Worm (Caenorhabditis elegans): Measurements from ENCODE around the gene cnc-7.

The cnc-7 gene

ce11 chrV:20413936-20414335, 20.1 kb downstream of the cnc-7 start:
- TF ChIP-seq efl-1 (optimal IDR thresholded peaks at IDR 0.05) (no peak), efl-1 (GFP tag; optimal IDR thresholded peaks at IDR 0.05 in 1 of 2) (no peak), unc-130 (tag; optimal IDR thresholded peaks at IDR 0.05) (no peak), skn-1 (tag; optimal IDR thresholded peaks at IDR 0.05) (peak; percentile 49), Y116A8C.19 (tag; optimal IDR thresholded peaks at IDR 0.05; ENCODE audit: borderline replicate concordance) (no peak), egl-27 (tag; optimal IDR thresholded peaks at IDR 0.05) (no peak), fos-1 (tag; optimal IDR thresholded peaks at IDR 0.05) (no peak)

- TF ChIP-seq tlp-1 (tag; optimal IDR thresholded peaks at IDR 0.05), result no peak
- TF ChIP-seq lin-35 (GFP tag; optimal IDR thresholded peaks at IDR 0.05), result peak in 1 of 2 experiments; percentile 47
- peak; percentile 47 for TF ChIP-seq xbp-1 (tag; optimal IDR thresholded peaks at IDR 0.05)
- TF ChIP-seq blmp-1 (tag; optimal IDR thresholded peaks at IDR 0.05), result peak; percentile 96
- peak; percentile 77 for TF ChIP-seq lin-14 (GFP tag; optimal IDR thresholded peaks at IDR 0.05)
- TF ChIP-seq dpl-1 (GFP tag; optimal IDR thresholded peaks at IDR 0.05), result peak in 2 of 3 experiments; percentile 0 to 1
- peak; percentile 18 for TF ChIP-seq nhr-71 (tag; optimal IDR thresholded peaks at IDR 0.05)
- no peak for TF ChIP-seq unc-86 (tag; optimal IDR thresholded peaks at IDR 0.05)
- TF ChIP-seq snu-23 (GFP tag; optimal IDR thresholded peaks at IDR 0.05), result peak; percentile 54
- TF ChIP-seq elt-3 (tag; optimal IDR thresholded peaks at IDR 0.05), result peak in 1 of 6 experiments; percentile 35
- peak; percentile 14 for TF ChIP-seq nhr-20 (tag; optimal IDR thresholded peaks at IDR 0.05)
- TF ChIP-seq C34B4.2 (tag; optimal IDR thresholded peaks at IDR 0.05), result no peak
- peak; percentile 40 for TF ChIP-seq mep-1 (tag; optimal IDR thresholded peaks at IDR 0.05)
- TF ChIP-seq ceh-82 (tag; optimal IDR thresholded peaks at IDR 0.05), result peak in 1 of 3 experiments; percentile 10
- TF ChIP-seq nhr-85 (tag), result peak; percentile 88
Observed at ce11 chrV:20415415-20415814, 21.5 kb downstream of the cnc-7 start.

ce11 chrV:20416335-20416734, 22.5 kb downstream of the cnc-7 start:
- TF ChIP-seq nhr-85 (tag) (peak; percentile 52), lin-15B (tag; optimal IDR thresholded peaks at IDR 0.05) (no peak), ceh-63 (GFP tag; optimal IDR thresholded peaks at IDR 0.05) (no peak), blmp-1 (tag; optimal IDR thresholded peaks at IDR 0.05) (peak; percentile 37)

- TF ChIP-seq ceh-90 (tag; optimal IDR thresholded peaks at IDR 0.05) (peak; percentile 1), hlh-17 (GFP tag; optimal IDR thresholded peaks at IDR 0.05; ENCODE audit: borderline replicate concordance) (no peak), nhr-71 (tag; optimal IDR thresholded peaks at IDR 0.05) (peak; percentile 26), lin-14 (GFP tag; optimal IDR thresholded peaks at IDR 0.05) (peak; percentile 15), mdl-1 (tag; optimal IDR thresholded peaks at IDR 0.05) (peak in 1 of 2 experiments; percentile 27), nhr-47 (tag; optimal IDR thresholded peaks at IDR 0.05) (no peak), efl-1 (optimal IDR thresholded peaks at IDR 0.05) (no peak), efl-1 (GFP tag; optimal IDR thresholded peaks at IDR 0.05 in 1 of 2) (peak in 1 of 2 experiments; percentile 69), elt-2 (tag; optimal IDR thresholded peaks at IDR 0.05) (peak; percentile 50)
Observed at ce11 chrV:20416790-20417189, 22.9 kb downstream of the cnc-7 start.

- TF ChIP-seq fos-1 (tag; optimal IDR thresholded peaks at IDR 0.05) (peak; percentile 5), nhr-237 (tag; optimal IDR thresholded peaks at IDR 0.05) (no peak), dsc-1 (tag; optimal IDR thresholded peaks at IDR 0.05) (peak; percentile 17), lin-35 (GFP tag; optimal IDR thresholded peaks at IDR 0.05) (no peak), mep-1 (tag; optimal IDR thresholded peaks at IDR 0.05) (peak; percentile 26), fkh-8 (tag; optimal IDR thresholded peaks at IDR 0.05) (peak; percentile 66), nhr-71 (tag; optimal IDR thresholded peaks at IDR 0.05) (peak; percentile 58), zip-4 (GFP tag; optimal IDR thresholded peaks at IDR 0.05) (no peak), skn-1 (tag; optimal IDR thresholded peaks at IDR 0.05) (peak; percentile 19), ztf-11 (tag; optimal IDR thresholded peaks at IDR 0.05) (no peak), snu-23 (GFP tag; optimal IDR thresholded peaks at IDR 0.05) (peak; percentile 16), hpl-2 (GFP tag; optimal IDR thresholded peaks at IDR 0.05) (no peak), nhr-77 (tag; optimal IDR thresholded peaks at IDR 0.05) (no peak), lin-14 (GFP tag; optimal IDR thresholded peaks at IDR 0.05) (peak; percentile 83), lsy-2 (tag; optimal IDR thresholded peaks at IDR 0.05) (peak in 1 of 2 experiments; percentile 32), efl-1 (optimal IDR thresholded peaks at IDR 0.05) (peak in 1 of 2 experiments; percentile 35), efl-1 (GFP tag; optimal IDR thresholded peaks at IDR 0.05 in 1 of 2) (peak; percentile 16 to 45), nhr-47 (tag; optimal IDR thresholded peaks at IDR 0.05) (peak; percentile 44), aha-1 (tag; optimal IDR thresholded peaks at IDR 0.05) (no peak), alr-1 (tag; optimal IDR thresholded peaks at IDR 0.05; ENCODE audit: borderline replicate concordance) (no peak), irx-1 (tag; optimal IDR thresholded peaks at IDR 0.05) (peak; percentile 26), nhr-12 (tag; optimal IDR thresholded peaks at IDR 0.05) (no peak), mdl-1 (tag; optimal IDR thresholded peaks at IDR 0.05) (peak in 1 of 2 experiments; percentile 51), nhr-20 (tag; optimal IDR thresholded peaks at IDR 0.05) (no peak), nhr-19 (GFP tag; conservative IDR thresholded peaks at IDR 0.05) (0 out of 2 replicates have a peak, but pooled peaks have one; percentile 12), dpl-1 (GFP tag; optimal IDR thresholded peaks at IDR 0.05) (peak in 1 of 3 experiments; percentile 9)
Observed at ce11 chrV:20417809-20418208, 23.9 kb downstream of the cnc-7 start.
